Worm (Caenorhabditis elegans): Measurements from ENCODE around the gene T13C5.7.
A peak's percentile ranks its signal among the peaks of the same experiment; 100 is the strongest.

Gene T13C5.7

DNA sequence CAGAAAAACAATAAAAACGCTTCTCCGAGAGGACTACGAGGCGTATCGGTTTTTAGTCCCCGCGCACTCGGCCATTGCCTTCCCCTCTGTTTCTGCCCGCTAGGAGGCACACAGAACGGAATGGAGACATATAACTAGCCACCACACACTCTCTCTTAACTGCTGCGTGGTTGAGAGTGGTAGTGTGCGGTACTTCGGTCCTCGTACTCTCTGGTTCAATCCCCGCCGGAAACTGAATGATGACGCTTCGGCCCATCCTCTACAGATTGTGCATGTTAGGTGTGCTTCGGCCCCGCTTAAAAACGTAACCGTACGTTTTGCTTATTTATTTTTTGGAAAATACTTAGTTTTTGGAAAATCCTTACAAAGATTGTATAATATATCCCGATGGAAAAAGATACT, 27.3 kb downstream of the T13C5.7 start, which contains the start of gene T13C5.6:
Gene T13C5.6 (minus strand): TSS at position 1 of the 402 bp plus-strand sequence.
- TF ChIP-seq ham-2 (GFP tag; optimal IDR thresholded peaks at IDR 0.05) (peak; percentile 97), unc-62 (GFP tag; optimal IDR thresholded peaks at IDR 0.05) (peak; percentile 84), mab-5 (tag; optimal IDR thresholded peaks at IDR 0.05) (peak; percentile 26), nhr-237 (tag; optimal IDR thresholded peaks at IDR 0.05) (peak; percentile 76), unc-120 (tag; optimal IDR thresholded peaks at IDR 0.05; ENCODE audit: poor library complexity, severe bottlenecking) (peak; percentile 97), sptf-1 (tag; optimal IDR thresholded peaks at IDR 0.05) (peak; percentile 98), mls-2 (tag; optimal IDR thresholded peaks at IDR 0.05) (peak; percentile 99), nhr-12 (tag; optimal IDR thresholded peaks at IDR 0.05) (peak; percentile 64), nhr-2 (tag; optimal IDR thresholded peaks at IDR 0.05) (peak; percentile 18), lsy-2 (tag; optimal IDR thresholded peaks at IDR 0.05) (peak; percentile 72), mep-1 (tag; optimal IDR thresholded peaks at IDR 0.05) (peak; percentile 94), ceh-83 (GFP tag; optimal IDR thresholded peaks at IDR 0.05) (peak; percentile 97), sem-2 (GFP tag; optimal IDR thresholded peaks at IDR 0.05) (peak; percentile 93), lin-13 (tag; optimal IDR thresholded peaks at IDR 0.05) (peak; percentile 90), unc-39 (tag; optimal IDR thresholded peaks at IDR 0.05) (peak; percentile 89), hlh-1 (tag; optimal IDR thresholded peaks at IDR 0.05) (peak; percentile 78), blmp-1 (tag; optimal IDR thresholded peaks at IDR 0.05) (no peak), tbx-8 (GFP tag; optimal IDR thresholded peaks at IDR 0.05) (peak; percentile 97), zip-8 (tag; optimal IDR thresholded peaks at IDR 0.05) (no peak), ces-1 (GFP tag; optimal IDR thresholded peaks at IDR 0.05) (peak; percentile 84), bed-3 (GFP tag; optimal IDR thresholded peaks at IDR 0.05) (peak; percentile 91), nhr-28 (tag; optimal IDR thresholded peaks at IDR 0.05) (peak; percentile 75), ztf-11 (tag; optimal IDR thresholded peaks at IDR 0.05) (peak; percentile 66), elt-3 (tag; optimal IDR thresholded peaks at IDR 0.05) (peak; percentile 45), snpc-4 (tag; optimal IDR thresholded peaks at IDR 0.05) (no peak), lin-32 (GFP tag; optimal IDR thresholded peaks at IDR 0.05) (peak; percentile 96), nhr-76 (tag; optimal IDR thresholded peaks at IDR 0.05) (peak; percentile 71), pha-4 (tag; optimal IDR thresholded peaks at IDR 0.05) (peak; percentile 95), ceh-43 (GFP tag; optimal IDR thresholded peaks at IDR 0.05) (peak; percentile 95), flh-1 (GFP tag; optimal IDR thresholded peaks at IDR 0.05) (peak; percentile 89), M03D4.4 (tag; optimal IDR thresholded peaks at IDR 0.05) (peak; percentile 97), elt-1 (tag; optimal IDR thresholded peaks at IDR 0.05; ENCODE audit: borderline replicate concordance, insufficient read depth) (peak; percentile 37), drap-1 (GFP tag; optimal IDR thresholded peaks at IDR 0.05) (peak; percentile 99), cnd-1 (tag; optimal IDR thresholded peaks at IDR 0.05) (peak; percentile 98), ceh-39 (tag; optimal IDR thresholded peaks at IDR 0.05) (peak; percentile 62)

DNA sequence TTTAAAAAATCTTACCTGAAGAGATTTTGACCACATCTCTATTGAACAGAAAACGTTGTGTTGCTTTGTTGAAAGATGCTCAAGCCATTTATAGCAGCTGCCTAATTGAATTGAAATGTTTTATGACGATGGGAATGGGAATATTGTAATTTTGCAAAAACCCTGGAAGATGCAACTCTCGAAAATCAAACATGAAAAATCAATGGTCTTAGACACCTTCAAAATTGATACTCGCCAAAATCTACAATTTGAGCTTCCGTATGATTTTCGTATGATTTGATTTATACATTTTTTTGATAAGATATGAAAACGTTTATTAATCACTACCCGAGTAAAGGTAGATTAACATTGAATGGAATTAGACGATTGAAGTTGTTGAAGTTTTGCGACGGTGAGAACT, 28.1 kb downstream of the T13C5.7 start, which contains the start of gene C14F11.7:
Gene C14F11.7 (minus strand): TSS at position 101 of the 400 bp plus-strand sequence.
- TF ChIP-seq unc-39 (tag; optimal IDR thresholded peaks at IDR 0.05), result no peak

DNA sequence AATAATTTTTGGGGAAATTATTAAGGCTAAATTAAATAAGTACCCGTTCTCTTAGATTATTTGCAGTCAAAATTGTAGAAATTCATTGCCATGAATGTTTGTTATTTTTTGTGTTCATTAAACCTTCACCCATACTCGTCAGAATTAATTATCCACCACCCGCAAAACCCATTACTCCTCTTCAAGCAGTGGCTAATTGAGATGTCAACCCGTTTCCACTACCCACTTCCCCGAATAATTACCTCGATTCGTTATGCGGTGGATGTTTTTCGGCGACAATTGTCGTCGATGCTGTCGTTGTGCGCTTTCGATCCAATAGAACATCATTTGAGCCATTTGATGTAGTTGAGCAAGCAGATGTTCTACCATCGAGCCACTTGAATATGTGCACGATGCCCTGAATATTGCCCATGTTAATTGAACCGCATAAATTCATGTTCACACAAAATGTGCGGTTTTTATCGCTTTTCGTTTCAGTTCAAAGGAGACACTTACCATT, 31.0 kb downstream of the T13C5.7 start:
- no peak for TF ChIP-seq lsy-2 (tag; optimal IDR thresholded peaks at IDR 0.05)
- peak; percentile 55 for TF ChIP-seq ceh-43 (GFP tag; optimal IDR thresholded peaks at IDR 0.05)
- no peak for TF ChIP-seq ceh-83 (GFP tag; optimal IDR thresholded peaks at IDR 0.05)
- peak; percentile 88 for TF ChIP-seq ces-1 (GFP tag; optimal IDR thresholded peaks at IDR 0.05)

DNA sequence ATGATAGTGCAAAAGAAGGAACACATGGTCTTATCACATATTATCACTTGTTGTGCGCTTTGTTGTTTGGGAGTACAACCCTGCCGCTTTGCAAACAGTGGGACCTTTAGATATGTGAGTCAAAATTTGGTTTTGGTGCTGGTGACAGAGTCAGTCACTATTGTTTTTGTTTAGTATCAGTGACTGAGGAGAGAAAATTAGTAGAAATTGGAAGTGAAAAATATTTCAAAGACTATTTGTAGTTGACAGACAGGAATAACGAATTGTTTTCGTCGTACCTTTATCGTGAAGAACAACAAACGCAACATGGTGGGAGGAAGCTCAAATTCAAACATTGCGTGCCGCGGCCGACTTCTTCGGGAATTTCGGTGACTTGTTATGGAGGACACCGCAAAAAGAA, 36.2 kb downstream of the T13C5.7 start, which contains the start of gene lrch-1:
Gene lrch-1 (minus strand): TSS at position 101 of the 400 bp plus-strand sequence.
- TF ChIP-seq lin-32 (GFP tag; optimal IDR thresholded peaks at IDR 0.05), result no peak
- no peak for TF ChIP-seq M03D4.4 (tag; optimal IDR thresholded peaks at IDR 0.05)
- no peak for TF ChIP-seq elt-1 (tag; optimal IDR thresholded peaks at IDR 0.05; ENCODE audit: borderline replicate concordance, insufficient read depth)
- no peak for TF ChIP-seq unc-120 (tag; optimal IDR thresholded peaks at IDR 0.05; ENCODE audit: poor library complexity, severe bottlenecking)
